Worm (Caenorhabditis elegans) whole organism, mixed stage, embryonic: ENCODE results near the gene mltn-6.

Experiments used
- M03D4.4 ChIP-seq: sonication (generic microtip); optimal IDR thresholded peaks from 2 replicates; lab custom pipeline; 2017; ENCODE audit warnings: mild to moderate bottlenecking, missing genetic modification characterization, missing compliant biosample characterization
- bed-3 ChIP-seq: fragments of 200-800 bp; sonication (Bioruptor generic); optimal IDR thresholded peaks from 3 replicates; lab custom pipeline; 2018; ENCODE audit warnings: mild to moderate bottlenecking, missing genetic modification characterization, moderate library complexity, missing compliant biosample characterization
- blmp-1 ChIP-seq: fragments of 150-350 bp; optimal IDR thresholded peaks from 2 replicates; lab custom pipeline; 2014; ENCODE audit warnings: missing biosample characterization, missing genetic modification characterization
- ceh-39 ChIP-seq: fragments of 150-350 bp; optimal IDR thresholded peaks from 2 replicates; lab custom pipeline; 2014; ENCODE audit warnings: missing biosample characterization, missing genetic modification characterization
- ceh-43 ChIP-seq: fragments of 200-800 bp; sonication (Bioruptor generic); optimal IDR thresholded peaks from 2 replicates; lab custom pipeline; 2018; ENCODE audit warnings: mild to moderate bottlenecking, missing genetic modification characterization, moderate library complexity, missing compliant biosample characterization
- ceh-83 ChIP-seq: fragments of 200-800 bp; sonication (Bioruptor generic); optimal IDR thresholded peaks from 2 replicates; lab custom pipeline; 2018; ENCODE audit warnings: mild to moderate bottlenecking, missing genetic modification characterization, missing compliant biosample characterization
- ces-1 ChIP-seq: fragments of 150-350 bp; optimal IDR thresholded peaks from 2 replicates; lab custom pipeline; 2014; ENCODE audit warnings: missing biosample characterization, missing genetic modification reagents, missing genetic modification characterization
- cnd-1 ChIP-seq: fragments of 200-800 bp; sonication (Bioruptor generic); optimal IDR thresholded peaks from 2 replicates; lab custom pipeline; 2018; ENCODE audit warnings: mild to moderate bottlenecking, missing genetic modification characterization, missing compliant biosample characterization
- drap-1 ChIP-seq: fragments of 200-800 bp; sonication (Bioruptor generic); optimal IDR thresholded peaks from 3 replicates; lab custom pipeline; 2018; ENCODE audit warnings: mild to moderate bottlenecking, missing genetic modification characterization, missing compliant biosample characterization
- elt-1 ChIP-seq: sonication (generic microtip); optimal IDR thresholded peaks from 2 replicates; lab custom pipeline; 2017; ENCODE audit warnings: missing genetic modification characterization, mild to moderate bottlenecking, missing compliant biosample characterization, antibody characterized with exemption, moderate library complexity, borderline replicate concordance; ENCODE audit not compliant: insufficient read depth
- elt-3 ChIP-seq: fragments of 150-350 bp; optimal IDR thresholded peaks from 2 replicates; lab custom pipeline; 2014; ENCODE audit warnings: missing biosample characterization, missing genetic modification characterization
- flh-1 ChIP-seq: fragments of 200-800 bp; sonication (Bioruptor generic); optimal IDR thresholded peaks from 2 replicates; lab custom pipeline; 2018; ENCODE audit warnings: mild to moderate bottlenecking, missing genetic modification characterization, moderate library complexity, missing compliant biosample characterization
- ham-2 ChIP-seq: fragments of 200-800 bp; sonication (Bioruptor generic); optimal IDR thresholded peaks from 2 replicates; lab custom pipeline; 2018; ENCODE audit warnings: mild to moderate bottlenecking, missing genetic modification characterization, missing compliant biosample characterization
- hlh-1 ChIP-seq: fragments of 150-350 bp; optimal IDR thresholded peaks from 2 replicates; lab custom pipeline; 2014; ENCODE audit warnings: missing biosample characterization, missing genetic modification reagents, missing genetic modification characterization
- lin-13 ChIP-seq: fragments of 150-350 bp; optimal IDR thresholded peaks from 2 replicates; lab custom pipeline; 2014; ENCODE audit warnings: missing biosample characterization, missing genetic modification characterization
- lin-32 ChIP-seq: fragments of 200-800 bp; sonication (Bioruptor generic); optimal IDR thresholded peaks from 2 replicates; lab custom pipeline; 2018; ENCODE audit warnings: mild to moderate bottlenecking, missing genetic modification characterization, missing compliant biosample characterization
- lsy-2 ChIP-seq: fragments of 150-350 bp; optimal IDR thresholded peaks from 2 replicates; lab custom pipeline; 2014; ENCODE audit warnings: missing biosample characterization, missing genetic modification characterization
- mab-5 ChIP-seq: fragments of 150-350 bp; optimal IDR thresholded peaks from 2 replicates; lab custom pipeline; 2014; ENCODE audit warnings: missing biosample characterization, missing genetic modification characterization
- mep-1 ChIP-seq: fragments of 150-350 bp; optimal IDR thresholded peaks from 2 replicates; lab custom pipeline; 2017; ENCODE audit warnings: missing biosample characterization, missing genetic modification reagents, missing genetic modification characterization, inconsistent platforms
- mls-2 ChIP-seq: sonication (generic microtip); optimal IDR thresholded peaks from 2 replicates; lab custom pipeline; 2016; ENCODE audit warnings: mild to moderate bottlenecking, missing genetic modification characterization, moderate library complexity, missing compliant biosample characterization
- nhr-12 ChIP-seq: fragments of 150-350 bp; optimal IDR thresholded peaks from 2 replicates; lab custom pipeline; 2014; ENCODE audit warnings: missing biosample characterization, missing genetic modification characterization
- nhr-2 ChIP-seq: fragments of 150-350 bp; optimal IDR thresholded peaks from 2 replicates; lab custom pipeline; 2014; ENCODE audit warnings: missing biosample characterization, missing genetic modification characterization
- nhr-28 ChIP-seq: fragments of 150-350 bp; optimal IDR thresholded peaks from 2 replicates; lab custom pipeline; 2014; ENCODE audit warnings: missing biosample characterization, missing genetic modification characterization
- pha-4 ChIP-seq: fragments of 150-350 bp; optimal IDR thresholded peaks from 2 replicates; lab custom pipeline; 2018; ENCODE audit warnings: missing biosample characterization, missing genetic modification reagents, missing genetic modification characterization
- sem-2 ChIP-seq: fragments of 200-800 bp; sonication (Bioruptor generic); optimal IDR thresholded peaks from 2 replicates; lab custom pipeline; 2018; ENCODE audit warnings: mild to moderate bottlenecking, missing genetic modification characterization, missing compliant biosample characterization
- snpc-4 ChIP-seq: fragments of 150-350 bp; optimal IDR thresholded peaks from 2 replicates; lab custom pipeline; 2014; ENCODE audit warnings: missing biosample characterization, missing genetic modification characterization
- sptf-1 ChIP-seq: sonication (generic microtip); optimal IDR thresholded peaks from 2 replicates; lab custom pipeline; 2017; ENCODE audit warnings: mild to moderate bottlenecking, missing genetic modification characterization, moderate library complexity, missing compliant biosample characterization
- tbx-8 ChIP-seq: fragments of 200-800 bp; sonication (Bioruptor generic); optimal IDR thresholded peaks from 2 replicates; lab custom pipeline; 2018; ENCODE audit warnings: mild to moderate bottlenecking, missing genetic modification characterization, moderate library complexity, missing compliant biosample characterization
- unc-120 ChIP-seq: sonication (generic microtip); optimal IDR thresholded peaks from 2 replicates; lab custom pipeline; 2017; ENCODE audit warnings: missing genetic modification characterization, missing compliant biosample characterization; ENCODE audit not compliant: poor library complexity, severe bottlenecking
- unc-39 ChIP-seq: fragments of 150-350 bp; optimal IDR thresholded peaks from 2 replicates; lab custom pipeline; 2014; ENCODE audit warnings: missing biosample characterization, missing genetic modification characterization
- unc-62 ChIP-seq: fragments of 150-350 bp; optimal IDR thresholded peaks from 2 replicates; lab custom pipeline; 2014; ENCODE audit warnings: missing biosample characterization, missing genetic modification reagents, missing genetic modification characterization
- zip-8 ChIP-seq: fragments of 150-350 bp; optimal IDR thresholded peaks from 2 replicates; lab custom pipeline; 2014; ENCODE audit warnings: missing biosample characterization, missing genetic modification characterization
- ztf-11 ChIP-seq: fragments of 150-350 bp; optimal IDR thresholded peaks from 2 replicates; lab custom pipeline; 2014; ENCODE audit warnings: missing biosample characterization, missing genetic modification characterization

Gene mltn-6

ce11 chrV:347561-348345, 17.0 kb upstream of the mltn-6 start:
- TF ChIP-seq ztf-11 (no peak), nhr-2 (tag; lab: Kevin White, UChicago) (no peak), tbx-8 (GFP tag; lab: Kevin White, UChicago) (no peak), unc-39 (tag; lab: Kevin White, UChicago) (no peak), sem-2 (no peak), elt-1 (tag; lab: Kevin White, UChicago) (no peak), cnd-1 (tag; lab: Kevin White, UChicago) (no peak), ceh-83 (GFP tag; lab: Kevin White, UChicago) (no peak), lin-13 (tag; lab: Kevin White, UChicago) (no peak), lin-32 (GFP tag; lab: Kevin White, UChicago) (no peak), bed-3 (GFP tag; lab: Kevin White, UChicago) (no peak), M03D4.4 (no peak), sptf-1 (no peak), snpc-4 (tag; lab: Kevin White, UChicago) (no peak), blmp-1 (tag; lab: Kevin White, UChicago) (no peak), nhr-12 (tag; lab: Kevin White, UChicago) (no peak), mls-2 (tag; lab: Kevin White, UChicago) (no peak), unc-62 (GFP tag; lab: Kevin White, UChicago) (no peak), lsy-2 (tag; lab: Kevin White, UChicago) (no peak)
- TF ChIP-seq, all 35 proteins: peak for 0

DNA sequence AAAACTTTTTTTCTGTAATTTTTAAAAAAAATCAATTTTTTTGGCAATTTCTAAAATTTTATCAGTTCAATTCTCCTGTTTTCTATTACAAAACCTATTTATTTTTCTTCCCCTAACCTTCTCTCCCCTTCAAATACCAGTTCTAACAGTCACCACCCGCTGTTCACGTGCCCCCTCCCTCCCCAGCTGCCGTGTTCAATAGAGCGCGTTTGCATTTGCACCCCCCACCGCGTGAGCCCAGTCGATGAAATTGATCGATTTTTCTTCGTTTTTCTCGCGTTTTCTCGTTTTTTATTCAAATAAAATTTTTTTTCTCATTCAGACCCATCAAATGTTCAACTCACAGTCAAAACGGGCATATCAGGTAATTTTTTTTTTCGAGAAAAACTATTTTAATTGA, 15.7 kb upstream of the mltn-6 start, which contains the start of gene atg-9:
Gene atg-9 (plus strand): TSS at position 332 of the 400 bp plus-strand sequence.
- TF ChIP-seq lin-13 (tag; lab: Kevin White, UChicago), result peak; percentile 39
- no peak for TF ChIP-seq drap-1 (GFP tag; lab: Kevin White, UChicago)
- TF ChIP-seq nhr-12 (tag; lab: Kevin White, UChicago), result no peak
- peak; percentile 62 for TF ChIP-seq hlh-1 (tag; lab: Kevin White, UChicago)
- TF ChIP-seq mls-2 (tag; lab: Kevin White, UChicago), result peak; percentile 12
- peak; percentile 48 for TF ChIP-seq sptf-1
- no peak for TF ChIP-seq unc-62 (GFP tag; lab: Kevin White, UChicago)
- TF ChIP-seq mep-1 (tag; lab: Kevin White, UChicago), result peak; percentile 73
- TF ChIP-seq unc-39 (tag; lab: Kevin White, UChicago), result no peak
- no peak for TF ChIP-seq ham-2 (GFP tag; lab: Kevin White, UChicago)
- peak; percentile 30 for TF ChIP-seq lin-32 (GFP tag; lab: Kevin White, UChicago)
- TF ChIP-seq ceh-39, result peak; percentile 28
- no peak for TF ChIP-seq mab-5
- peak; percentile 83 for TF ChIP-seq cnd-1 (tag; lab: Kevin White, UChicago)

DNA sequence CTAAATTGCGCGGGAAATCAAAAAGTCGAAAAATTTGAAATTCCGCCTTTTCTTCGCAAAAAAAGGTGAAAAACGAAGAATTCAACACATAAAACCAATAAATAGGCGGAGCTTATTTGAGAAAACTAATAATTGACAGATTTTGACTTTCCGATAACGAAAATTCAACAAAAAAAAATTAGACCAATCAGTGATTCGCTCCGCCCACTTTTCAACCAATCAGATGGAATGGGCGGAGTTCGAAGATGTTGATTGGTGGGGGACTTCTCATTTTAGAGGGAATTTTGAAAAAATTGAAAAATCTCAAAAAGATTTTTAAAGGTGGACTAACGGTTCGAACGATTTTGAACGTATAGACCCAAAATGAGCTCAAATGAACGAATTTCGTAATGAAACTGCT, 13.9 kb upstream of the mltn-6 start:
- TF ChIP-seq ztf-11 (no peak), ces-1 (GFP tag; lab: Kevin White, UChicago) (no peak), elt-3 (tag; lab: Kevin White, UChicago) (no peak), ceh-83 (GFP tag; lab: Kevin White, UChicago) (no peak), flh-1 (GFP tag; lab: Kevin White, UChicago) (no peak), hlh-1 (tag; lab: Kevin White, UChicago) (no peak), cnd-1 (tag; lab: Kevin White, UChicago) (no peak), M03D4.4 (no peak), snpc-4 (tag; lab: Kevin White, UChicago) (no peak), pha-4 (no peak), mab-5 (no peak), sptf-1 (no peak), ham-2 (GFP tag; lab: Kevin White, UChicago) (no peak), lin-32 (GFP tag; lab: Kevin White, UChicago) (no peak)

- TF ChIP-seq flh-1 (GFP tag; lab: Kevin White, UChicago) (no peak), zip-8 (tag; lab: Kevin White, UChicago) (no peak), ceh-43 (GFP tag; lab: Kevin White, UChicago) (no peak), pha-4 (no peak), lsy-2 (tag; lab: Kevin White, UChicago) (no peak), ceh-39 (no peak), lin-13 (tag; lab: Kevin White, UChicago) (no peak), drap-1 (GFP tag; lab: Kevin White, UChicago) (no peak), elt-3 (tag; lab: Kevin White, UChicago) (no peak), mab-5 (no peak), tbx-8 (GFP tag; lab: Kevin White, UChicago) (no peak), lin-32 (GFP tag; lab: Kevin White, UChicago) (no peak), elt-1 (tag; lab: Kevin White, UChicago) (no peak), mls-2 (tag; lab: Kevin White, UChicago) (no peak), nhr-28 (tag; lab: Kevin White, UChicago) (no peak), unc-120 (no peak), ztf-11 (no peak), ceh-83 (GFP tag; lab: Kevin White, UChicago) (no peak)
Measured at ce11 chrV:351787-352186, 13.0 kb upstream of the mltn-6 start.
